In the genomic region with DNA sequence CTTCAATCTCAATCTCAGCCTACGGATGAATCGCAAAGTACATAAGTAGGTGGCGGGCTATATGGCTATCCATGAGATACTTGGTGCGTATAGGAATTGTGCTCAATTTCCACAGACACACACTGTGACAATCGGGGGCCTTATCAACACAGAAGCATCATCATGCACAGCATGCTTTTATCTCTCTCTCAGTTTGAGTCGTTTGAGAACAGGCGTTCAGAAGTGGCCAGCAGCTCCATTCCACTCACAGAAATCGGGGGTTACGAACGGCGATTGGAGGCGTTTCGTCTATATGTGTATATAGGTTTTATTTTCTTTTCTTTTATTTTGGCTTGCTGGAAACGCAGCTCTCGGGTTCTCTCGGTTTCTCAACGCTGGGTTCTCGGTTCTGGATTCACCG, we compare ENCODE assay signal across 1 fruit fly cellular context.
A peak's percentile ranks its signal among the peaks of the same experiment; 100 is the strongest.
TF ChIP-seq lines count a peak whose summit lies in the region.

No protein-coding gene starts in this region.

TF ChIP-seq in whole organism, embryonic, 481 proteins besides CTCF, POLR2A, EP300 and RAD21 (continued from another document):
- TF ChIP-seq CG9817 (tag; optimal IDR thresholded peaks at IDR 0.05; lab: Kevin White, UChicago), result no peak
- peak; percentile 71 for TF ChIP-seq sens (GFP tag; lab: Kevin White, UChicago)
- TF ChIP-seq CG11723 (GFP tag; optimal IDR thresholded peaks at IDR 0.05; lab: Kevin White, UChicago), result no peak
- peak in 1 of 2 experiments; percentile 20 for TF ChIP-seq Trl (optimal IDR thresholded peaks at IDR 0.05; lab: Kevin White, UChicago)
- no peak for TF ChIP-seq Trl (GFP tag; optimal IDR thresholded peaks at IDR 0.05; lab: Kevin White, UChicago)
- TF ChIP-seq MTF-1 (GFP tag; optimal IDR thresholded peaks at IDR 0.05; lab: Kevin White, UChicago; ENCODE audit: borderline replicate concordance), result peak; percentile 3
- TF ChIP-seq disco-r (GFP tag; optimal IDR thresholded peaks at IDR 0.05; lab: Kevin White, UChicago), result no peak
- no peak for TF ChIP-seq Ada2b (GFP tag; IDR thresholded peaks at IDR 0.05; lab: Robert Waterston, UW)
- TF ChIP-seq Hand (GFP tag; optimal IDR thresholded peaks at IDR 0.05; lab: Kevin White, UChicago), result no peak
- peak; percentile 93 for TF ChIP-seq CG13894 (tag; optimal IDR thresholded peaks at IDR 0.05; lab: Kevin White, UChicago)
- peak; percentile 21 for TF ChIP-seq cg (GFP tag; optimal IDR thresholded peaks at IDR 0.05; lab: Kevin White, UChicago)
- no peak for TF ChIP-seq jigr1 (GFP tag; IDR thresholded peaks at IDR 0.05; lab: Robert Waterston, UW)
